Worm (Caenorhabditis elegans): ENCODE data around the gene nhr-27.

The nhr-27 gene

DNA sequence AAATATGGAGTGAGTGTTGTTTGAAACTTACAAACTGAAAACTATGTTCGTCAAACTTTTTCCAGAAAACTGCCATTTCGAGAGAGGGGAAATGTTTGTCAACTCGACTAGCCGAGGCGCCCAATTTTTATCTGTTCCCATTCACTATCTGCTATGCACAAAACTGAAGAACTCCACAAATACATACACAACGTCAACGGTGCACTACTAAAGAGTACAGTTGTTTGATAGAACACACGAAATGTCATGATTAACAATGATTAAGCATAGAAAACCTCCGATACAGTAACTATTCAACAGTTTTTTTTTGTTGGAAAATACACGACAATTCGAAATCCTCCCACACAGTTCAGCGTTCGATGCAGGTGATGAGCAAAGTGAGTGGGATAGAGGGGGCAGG is 11.4 kb upstream of the nhr-27 start:
- TF ChIP-seq B0336.3 (GFP tag; IDR thresholded peaks at IDR 0.05) (no peak), F55B11.4 (tag; optimal IDR thresholded peaks at IDR 0.05; ENCODE audit: borderline replicate concordance, insufficient read depth) (no peak), rec-8 (tag; optimal IDR thresholded peaks at IDR 0.05) (no peak), nhr-120 (GFP tag; IDR thresholded peaks at IDR 0.05) (no peak), lir-1 (GFP tag; conservative IDR thresholded peaks at IDR 0.05) (no peak), hlh-12 (tag; optimal IDR thresholded peaks at IDR 0.05) (no peak), atf-7 (tag; optimal IDR thresholded peaks at IDR 0.05) (no peak), ceh-40 (GFP tag; IDR thresholded peaks at IDR 0.05) (no peak), snpc-1.1 (tag; optimal IDR thresholded peaks at IDR 0.05; ENCODE audit: insufficient read depth) (no peak), sdz-38 (tag; optimal IDR thresholded peaks at IDR 0.05) (no peak), F23B12.7 (tag; optimal IDR thresholded peaks at IDR 0.05; ENCODE audit: insufficient read depth) (no peak), F57A8.1 (GFP tag; optimal IDR thresholded peaks at IDR 0.05) (no peak), attf-3 (GFP tag; conservative IDR thresholded peaks at IDR 0.05) (no peak), somi-1 (GFP tag; optimal IDR thresholded peaks at IDR 0.05) (no peak), snpc-4 (GFP tag; optimal IDR thresholded peaks at IDR 0.05) (no peak), snpc-4 (tag; optimal IDR thresholded peaks at IDR 0.05) (no peak), nhr-80 (tag; optimal IDR thresholded peaks at IDR 0.05) (no peak), sptf-2 (GFP tag; optimal IDR thresholded peaks at IDR 0.05) (no peak), nfya-1 (tag; optimal IDR thresholded peaks at IDR 0.05; ENCODE audit: borderline replicate concordance, insufficient read depth) (no peak)

DNA sequence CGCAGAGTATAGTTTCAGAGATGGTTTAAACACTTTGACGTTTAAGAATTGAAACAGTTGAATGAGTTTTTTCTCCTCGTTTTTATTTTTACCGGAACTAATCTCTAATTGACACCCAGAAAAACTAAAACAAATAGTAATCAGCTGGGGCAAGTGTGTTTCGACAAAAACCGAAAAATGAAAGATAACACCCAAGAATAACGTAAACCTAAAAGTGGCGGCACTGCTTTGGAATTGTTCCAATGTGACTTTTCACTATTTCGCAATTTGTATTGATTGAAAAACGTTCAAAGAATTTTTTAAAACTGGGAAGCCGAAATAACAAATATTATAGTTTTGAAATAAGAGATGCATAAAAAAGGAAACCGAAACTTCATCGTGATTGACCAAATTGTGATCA is 10.7 kb upstream of the nhr-27 start:
- TF ChIP-seq sptf-2 (GFP tag; optimal IDR thresholded peaks at IDR 0.05): no peak
- no peak for TF ChIP-seq die-1 (tag; optimal IDR thresholded peaks at IDR 0.05)
- TF ChIP-seq bed-2 (GFP tag; IDR thresholded peaks at IDR 0.05): no peak
- peak; percentile 21 for TF ChIP-seq nhr-80 (tag; optimal IDR thresholded peaks at IDR 0.05)
- no peak for TF ChIP-seq pbrm-1 (GFP tag; IDR thresholded peaks at IDR 0.05)
- peak; percentile 7 for TF ChIP-seq unc-62 (GFP tag; optimal IDR thresholded peaks at IDR 0.05)
- peak; percentile 90 for TF ChIP-seq cebp-1 (GFP tag; IDR thresholded peaks at IDR 0.05)
- peak; percentile 91 for TF ChIP-seq cebp-1 (tag; optimal IDR thresholded peaks at IDR 0.05)

DNA sequence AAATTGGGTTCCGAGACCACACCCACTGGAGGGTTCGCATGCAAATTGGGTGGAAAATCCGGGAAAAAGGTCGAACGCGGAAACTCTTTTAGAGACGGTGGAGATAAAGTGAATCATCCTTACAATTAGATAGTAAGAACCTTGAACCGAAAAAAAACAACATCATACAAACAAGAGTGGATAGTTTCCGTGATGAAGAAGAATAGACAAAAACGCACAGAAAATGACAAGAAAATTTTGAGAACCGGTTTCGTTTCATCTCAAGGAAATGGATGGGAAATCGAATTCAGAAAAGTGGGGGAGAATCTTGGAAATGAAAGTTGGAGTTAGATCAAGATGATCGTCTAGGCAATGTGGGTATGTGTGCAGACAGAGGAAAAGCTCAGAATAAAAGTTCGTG is 7.2 kb upstream of the nhr-27 start:
- TF ChIP-seq hlh-12 (tag; optimal IDR thresholded peaks at IDR 0.05): no peak
- no peak for TF ChIP-seq ztf-28 (GFP tag; IDR thresholded peaks at IDR 0.05)
- TF ChIP-seq xnd-1 (tag; optimal IDR thresholded peaks at IDR 0.05): no peak
- no peak for TF ChIP-seq sptf-2 (GFP tag; optimal IDR thresholded peaks at IDR 0.05)

DNA sequence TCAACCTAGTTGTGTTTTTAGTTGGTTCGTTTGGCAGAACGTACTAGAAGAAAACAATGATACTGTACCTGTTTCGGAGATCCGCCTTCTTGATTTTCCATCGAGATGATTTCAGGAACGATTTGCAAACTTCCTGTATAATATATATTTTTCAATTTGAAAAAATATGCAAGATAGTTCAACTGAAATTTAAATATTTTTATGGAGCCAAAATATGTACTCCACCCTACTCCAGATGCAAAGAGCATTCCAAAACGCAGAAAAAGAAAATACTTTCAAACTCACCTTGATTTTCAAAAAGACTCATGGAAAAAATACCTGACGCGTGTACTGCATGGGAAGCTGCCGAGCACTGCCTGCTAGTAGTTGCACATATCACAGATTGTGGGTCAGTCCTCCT is 5.4 kb upstream of the nhr-27 start, which contains the start of gene gei-3:
Gene gei-3, minus strand, starts transcription at position 101 of the 400 bp plus-strand sequence.
- TF ChIP-seq Y53F4B.3 (GFP tag; IDR thresholded peaks at IDR 0.05) (no peak), dpl-1 (GFP tag; optimal IDR thresholded peaks at IDR 0.05) (no peak), repo-1 (tag; optimal IDR thresholded peaks at IDR 0.05) (no peak), nfyb-1 (GFP tag; IDR thresholded peaks at IDR 0.05) (no peak), attf-3 (GFP tag; conservative IDR thresholded peaks at IDR 0.05) (no peak), ztf-26 (tag; optimal IDR thresholded peaks at IDR 0.05) (no peak), chd-7 (tag; optimal IDR thresholded peaks at IDR 0.05) (no peak), ztf-3 (GFP tag; optimal IDR thresholded peaks at IDR 0.05) (no peak), attf-5 (GFP tag; optimal IDR thresholded peaks at IDR 0.05) (no peak), gei-17 (GFP tag; optimal IDR thresholded peaks at IDR 0.05) (no peak), aptf-2 (GFP tag; conservative IDR thresholded peaks at IDR 0.05) (no peak)

Measured in whole organism, young adult.